Worm (Caenorhabditis elegans) whole organism, L2 larva: Measurements from ENCODE around the gene dsb-1.

Source experiments
- C34F6.9 ChIP-seq: fragments of 150-350 bp; optimal IDR thresholded peaks from 2 replicates; lab custom pipeline; 2014; ENCODE audit warnings: missing biosample characterization, missing genetic modification characterization
- F13H6.1 ChIP-seq: sonication (generic microtip); optimal IDR thresholded peaks from 2 replicates; lab custom pipeline; 2016; ENCODE audit warnings: missing genetic modification characterization, missing compliant biosample characterization
- R02D3.7 ChIP-seq: fragments of 150-350 bp; optimal IDR thresholded peaks from 2 replicates; lab custom pipeline; 2014; ENCODE audit warnings: missing biosample characterization, missing genetic modification characterization
- Y55F3AM.14 ChIP-seq: fragments of 200-800 bp; sonication (Bioruptor generic); optimal IDR thresholded peaks from 2 replicates; lab custom pipeline; 2018; ENCODE audit warnings: mild to moderate bottlenecking, missing genetic modification characterization, missing compliant biosample characterization
- ZK546.5 ChIP-seq: sonication (generic microtip); optimal IDR thresholded peaks from 2 replicates; lab custom pipeline; 2017; ENCODE audit warnings: missing biosample characterization, missing genetic modification characterization
- alr-1 ChIP-seq: fragments of 150-350 bp; optimal IDR thresholded peaks from 2 replicates; lab custom pipeline; 2014; ENCODE audit warnings: missing biosample characterization, missing genetic modification characterization
- aly-2 ChIP-seq: fragments of 150-350 bp; optimal IDR thresholded peaks from 2 replicates; lab custom pipeline; 2014; ENCODE audit warnings: missing biosample characterization, missing genetic modification characterization
- blmp-1 ChIP-seq: sonication (generic microtip); optimal IDR thresholded peaks from 2 replicates; lab custom pipeline; 2017; ENCODE audit warnings: missing genetic modification characterization, mild to moderate bottlenecking, missing compliant biosample characterization, antibody characterized with exemption, moderate library complexity; ENCODE audit not compliant: insufficient read depth
- crh-2 ChIP-seq: sonication (generic microtip); optimal IDR thresholded peaks from 2 replicates; lab custom pipeline; 2017; ENCODE audit warnings: missing biosample characterization, missing genetic modification characterization
- dmd-4 ChIP-seq: sonication (generic microtip); optimal IDR thresholded peaks from 2 replicates; lab custom pipeline; 2017; ENCODE audit warnings: missing biosample characterization, missing genetic modification characterization
- egl-27 ChIP-seq: sonication (generic microtip); optimal IDR thresholded peaks from 3 replicates; lab custom pipeline; 2017; ENCODE audit warnings: missing biosample characterization, missing genetic modification reagents, missing genetic modification characterization
- elt-1 ChIP-seq: fragments of 150-350 bp; optimal IDR thresholded peaks from 2 replicates; lab custom pipeline; 2014; ENCODE audit warnings: missing biosample characterization, missing genetic modification characterization
- elt-3 ChIP-seq: sonication (generic microtip); optimal IDR thresholded peaks from 2 replicates; lab custom pipeline; 2017; ENCODE audit warnings: missing biosample characterization, missing genetic modification characterization
- fos-1 ChIP-seq: fragments of 150-350 bp; optimal IDR thresholded peaks from 2 replicates; lab custom pipeline; 2014; ENCODE audit warnings: missing biosample characterization, missing genetic modification characterization
- gmeb-1 ChIP-seq: fragments of 150-350 bp; optimal IDR thresholded peaks from 2 replicates; lab custom pipeline; 2014; ENCODE audit warnings: missing biosample characterization, missing genetic modification characterization
- lin-11 ChIP-seq: fragments of 150-350 bp; sonication (generic microtip); optimal IDR thresholded peaks from 2 replicates; lab custom pipeline; 2014; ENCODE audit warnings: missing biosample characterization, missing genetic modification characterization, inconsistent platforms, mixed read lengths
- lsy-2 ChIP-seq, 2 experiments: fragments of 150-350 bp in 1 of 2; sonication (generic microtip) in 1 of 2; optimal IDR thresholded peaks; 2 replicates each; lab custom pipeline; 2014 to 2017; ENCODE audit warnings: missing biosample characterization in 2 of 2, missing genetic modification characterization in 2 of 2
- mab-5 ChIP-seq: fragments of 150-350 bp; optimal IDR thresholded peaks from 2 replicates; lab custom pipeline; 2014; ENCODE audit warnings: missing biosample characterization, missing genetic modification characterization
- mdl-1 ChIP-seq, 2 experiments: fragments of 150-350 bp in 1 of 2; sonication (generic microtip) in 1 of 2; optimal IDR thresholded peaks; 2 replicates each; lab custom pipeline; 2017; ENCODE audit warnings: missing biosample characterization in 2 of 2, missing genetic modification characterization in 2 of 2
- nhr-10 ChIP-seq: sonication (generic microtip); optimal IDR thresholded peaks from 2 replicates; lab custom pipeline; 2017; ENCODE audit warnings: missing biosample characterization, missing genetic modification characterization
- nhr-12 ChIP-seq: fragments of 150-350 bp; optimal IDR thresholded peaks from 2 replicates; lab custom pipeline; 2014; ENCODE audit warnings: missing biosample characterization, missing genetic modification characterization
- nhr-129 ChIP-seq: fragments of 150-350 bp; optimal IDR thresholded peaks from 2 replicates; lab custom pipeline; 2014; ENCODE audit warnings: missing biosample characterization, missing genetic modification characterization
- nhr-23 ChIP-seq: fragments of 150-350 bp; optimal IDR thresholded peaks from 2 replicates; lab custom pipeline; 2014; ENCODE audit warnings: missing biosample characterization, missing genetic modification reagents, missing genetic modification characterization
- nhr-237 ChIP-seq: fragments of 150-350 bp; optimal IDR thresholded peaks from 2 replicates; lab custom pipeline; 2014; ENCODE audit warnings: missing biosample characterization, missing genetic modification characterization
- nhr-25 ChIP-seq: fragments of 150-350 bp; sonication (generic microtip); optimal IDR thresholded peaks from 3 replicates; lab custom pipeline; 2014; ENCODE audit warnings: missing biosample characterization, missing genetic modification characterization
- nhr-6 ChIP-seq: fragments of 150-350 bp; optimal IDR thresholded peaks from 2 replicates; lab custom pipeline; 2014; ENCODE audit warnings: missing biosample characterization, missing genetic modification characterization
- sem-4 ChIP-seq: fragments of 150-350 bp; optimal IDR thresholded peaks from 2 replicates; lab custom pipeline; 2014; ENCODE audit warnings: missing biosample characterization, missing genetic modification reagents, missing genetic modification characterization
- skn-1 ChIP-seq: sonication (generic microtip); optimal IDR thresholded peaks from 2 replicates; lab custom pipeline; 2017; ENCODE audit warnings: missing biosample characterization, missing genetic modification characterization
- sma-3 ChIP-seq: sonication (generic microtip); optimal IDR thresholded peaks from 2 replicates; lab custom pipeline; 2016; ENCODE audit warnings: missing genetic modification reagents, missing genetic modification characterization, missing compliant biosample characterization
- sma-9 ChIP-seq, 2 experiments: fragments of 150-350 bp in 1 of 2; sonication (generic microtip) in 1 of 2; optimal IDR thresholded peaks; 2 replicates each; lab custom pipeline; 2014 to 2016; ENCODE audit warnings: missing genetic modification characterization in 2 of 2, mild to moderate bottlenecking in 1 of 2, missing biosample characterization in 1 of 2, missing compliant biosample characterization in 1 of 2, missing genetic modification reagents in 1 of 2, moderate library complexity in 1 of 2
- unc-55 ChIP-seq: fragments of 150-350 bp; sonication (generic microtip); optimal IDR thresholded peaks from 3 replicates; lab custom pipeline; 2014; ENCODE audit warnings: missing biosample characterization, missing genetic modification reagents, missing genetic modification characterization
- unc-62 ChIP-seq: fragments of 150-350 bp; optimal IDR thresholded peaks from 2 replicates; lab custom pipeline; 2014; ENCODE audit warnings: missing biosample characterization, missing genetic modification reagents, missing genetic modification characterization
- zag-1 ChIP-seq: fragments of 150-350 bp; optimal IDR thresholded peaks from 2 replicates; lab custom pipeline; 2014; ENCODE audit warnings: missing biosample characterization, missing genetic modification characterization
- ztf-1 ChIP-seq: fragments of 200-800 bp; sonication (Bioruptor generic); conservative IDR thresholded peaks from 2 replicates; pipeline ENCODE4 v1.3.6; 2022; ENCODE audit warnings: missing genetic modification characterization, missing compliant biosample characterization
- ztf-11 ChIP-seq: sonication (generic microtip); optimal IDR thresholded peaks from 2 replicates; lab custom pipeline; 2017; ENCODE audit warnings: missing biosample characterization, missing genetic modification characterization

The dsb-1 gene

ce11 chrIV:12408625-12409024 is at the start of gene dsb-1:
Gene dsb-1, plus strand, starts transcription at chrIV:12408925.
- no peak for TF ChIP-seq F13H6.1 (tag; lab: Kevin White, UChicago)
- TF ChIP-seq gmeb-1 (tag; lab: Kevin White, UChicago): no peak
- TF ChIP-seq nhr-237 (tag; lab: Kevin White, UChicago): no peak
- no peak for TF ChIP-seq lsy-2 (tag; optimal IDR thresholded peaks at IDR 0.05; lab: Kevin White, UChicago)
- no peak for TF ChIP-seq nhr-12 (tag; lab: Kevin White, UChicago)
- no peak for TF ChIP-seq nhr-129 (tag; lab: Kevin White, UChicago)
- TF ChIP-seq alr-1 (tag; lab: Kevin White, UChicago): no peak
- no peak for TF ChIP-seq nhr-10 (tag; lab: Kevin White, UChicago)
- no peak for TF ChIP-seq sem-4
- TF ChIP-seq C34F6.9: no peak
- TF ChIP-seq ztf-1 (GFP tag; lab: Robert Waterston, UW): no peak
- TF ChIP-seq Y55F3AM.14 (GFP tag; lab: Kevin White, UChicago): no peak
- TF ChIP-seq unc-62: no peak
- TF ChIP-seq mdl-1 (tag; optimal IDR thresholded peaks at IDR 0.05; lab: Kevin White, UChicago): no peak

DNA sequence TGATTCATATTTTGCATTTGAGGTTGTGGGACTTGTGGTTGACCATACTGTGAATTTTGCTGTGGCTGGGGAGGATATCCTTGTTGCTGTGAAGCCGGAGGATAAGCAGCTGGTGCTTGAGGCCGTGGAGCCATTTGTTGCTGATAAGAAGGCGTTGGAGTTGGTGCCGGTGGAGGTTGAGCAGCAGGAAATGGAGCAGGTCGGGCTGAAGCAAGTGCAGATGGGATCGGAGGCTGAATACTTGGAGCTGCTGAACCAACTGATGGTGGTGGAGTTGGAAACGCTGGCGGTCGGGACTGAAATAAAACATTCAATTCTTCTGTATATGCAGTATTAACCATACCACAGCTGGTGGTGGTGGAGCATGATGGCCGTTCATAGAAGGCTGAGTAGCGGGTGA is 48.7 kb upstream of the dsb-1 start:
- TF ChIP-seq crh-2 (tag; lab: Kevin White, UChicago) (no peak), nhr-237 (tag; lab: Kevin White, UChicago) (no peak), lsy-2 (tag; optimal IDR thresholded peaks at IDR 0.05; lab: Kevin White, UChicago) (no peak), skn-1 (tag; lab: Kevin White, UChicago) (no peak), egl-27 (tag; lab: Kevin White, UChicago) (no peak), ztf-1 (GFP tag; lab: Robert Waterston, UW) (no peak), dmd-4 (tag; lab: Kevin White, UChicago) (no peak), mdl-1 (tag; optimal IDR thresholded peaks at IDR 0.05; lab: Kevin White, UChicago) (no peak), elt-3 (tag; lab: Kevin White, UChicago) (no peak)

DNA sequence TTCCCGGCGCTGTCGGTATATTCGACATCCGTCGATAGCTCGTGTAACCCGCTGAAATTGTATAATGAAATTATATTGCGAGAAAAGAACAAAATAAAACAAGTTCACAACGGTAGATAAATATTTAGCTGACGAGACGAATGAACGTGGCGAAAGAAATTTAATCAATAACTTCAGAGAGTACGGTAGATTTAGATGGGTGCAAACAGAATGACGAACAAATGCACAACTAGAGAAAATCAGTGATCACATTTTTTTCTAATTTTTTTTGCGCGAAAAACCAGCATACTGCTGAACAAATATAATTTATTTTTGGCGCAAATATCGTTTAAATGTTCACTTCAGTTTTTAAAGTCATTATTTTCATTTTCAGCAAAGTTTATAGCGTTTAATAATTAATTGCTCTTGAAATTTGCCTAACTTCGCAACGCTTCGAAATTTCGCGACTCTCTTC is 48.0 kb upstream of the dsb-1 start, which contains the start of gene sec-24.2:
Gene sec-24.2 (minus strand): TSS at position 51 of the 454 bp plus-strand sequence.
- TF ChIP-seq sem-4: no peak
- peak; percentile 0 for TF ChIP-seq C34F6.9

- TF ChIP-seq Y55F3AM.14 (GFP tag; lab: Kevin White, UChicago) (no peak), ztf-1 (GFP tag; lab: Robert Waterston, UW) (no peak), alr-1 (tag; lab: Kevin White, UChicago) (no peak), nhr-25 (tag; lab: Kevin White, UChicago) (no peak), dmd-4 (tag; lab: Kevin White, UChicago) (no peak), mab-5 (no peak), nhr-6 (tag; lab: Kevin White, UChicago) (no peak), aly-2 (no peak), nhr-237 (tag; lab: Kevin White, UChicago) (no peak), C34F6.9 (no peak), ztf-11 (tag; lab: Kevin White, UChicago) (no peak), elt-1 (tag; lab: Kevin White, UChicago) (no peak), nhr-129 (tag; lab: Kevin White, UChicago) (peak; percentile 32), blmp-1 (tag; lab: Kevin White, UChicago) (no peak), R02D3.7 (tag; lab: Kevin White, UChicago) (no peak), lsy-2 (tag; optimal IDR thresholded peaks at IDR 0.05; lab: Kevin White, UChicago) (peak in 1 of 2 experiments; percentile 88), ZK546.5 (tag; lab: Kevin White, UChicago) (no peak), sma-3 (GFP tag; lab: Kevin White, UChicago) (no peak)
- TF ChIP-seq, all 48 proteins: peak for 2
Observed at ce11 chrIV:12361392-12362092, 47.2 kb upstream of the dsb-1 start, which contains the start of the genes ccr-4 and ZC518.8. Gene ccr-4, plus strand, starts transcription at chrIV:12361542. Gene ZC518.8, minus strand, starts transcription at chrIV:12361908.

ce11 chrIV:12364964-12365363 is 43.8 kb upstream of the dsb-1 start:
- TF ChIP-seq sem-4 (no peak), nhr-23 (tag; lab: Kevin White, UChicago) (no peak), zag-1 (tag; lab: Kevin White, UChicago) (no peak), sma-9 (GFP tag; optimal IDR thresholded peaks at IDR 0.05; lab: Kevin White, UChicago) (peak; percentile 2), sma-9 (tag; optimal IDR thresholded peaks at IDR 0.05; lab: Kevin White, UChicago) (no peak), egl-27 (tag; lab: Kevin White, UChicago) (no peak), dmd-4 (tag; lab: Kevin White, UChicago) (no peak), nhr-10 (tag; lab: Kevin White, UChicago) (no peak), unc-55 (peak; percentile 37), C34F6.9 (peak; percentile 21), lsy-2 (tag; optimal IDR thresholded peaks at IDR 0.05; lab: Kevin White, UChicago) (peak in 1 of 2 experiments; percentile 27), ztf-11 (tag; lab: Kevin White, UChicago) (no peak), aly-2 (no peak), F13H6.1 (tag; lab: Kevin White, UChicago) (peak; percentile 25), fos-1 (no peak), alr-1 (tag; lab: Kevin White, UChicago) (no peak), Y55F3AM.14 (GFP tag; lab: Kevin White, UChicago) (peak; percentile 24), R02D3.7 (tag; lab: Kevin White, UChicago) (no peak), lin-11 (tag; lab: Kevin White, UChicago) (no peak), blmp-1 (tag; lab: Kevin White, UChicago) (no peak)
